Fruit fly (Drosophila melanogaster): ENCODE results near the gene CG43438.

Gene CG43438

dm6 chr2L:11522676-11523075 lies 13.3 kb upstream of the CG43438 start, which contains the start of gene CG43153:
Gene CG43153 (minus strand): TSS chr2L:11522776.
- TF ChIP-seq CG15710 (tag; optimal IDR thresholded peaks at IDR 0.05): no peak

dm6 chr2L:11528129-11528589 lies 7.8 kb upstream of the CG43438 start, which contains the start of gene CG31705:
Gene CG31705 (minus strand): TSS chr2L:11528205.
- TF ChIP-seq CG14655 (GFP tag; optimal IDR thresholded peaks at IDR 0.05) (peak; percentile 86), CG15710 (tag; optimal IDR thresholded peaks at IDR 0.05) (no peak), Pif1B (GFP tag; optimal IDR thresholded peaks at IDR 0.05) (peak; percentile 27), Ets98B (GFP tag; IDR thresholded peaks at IDR 0.05) (peak; percentile 69), fd96Ca (GFP tag; IDR thresholded peaks at IDR 0.05) (peak; percentile 63; the same call in 2 of the 3 replicates), D1 (tag; optimal IDR thresholded peaks at IDR 0.05) (peak; percentile 54), EcR (GFP tag; optimal IDR thresholded peaks at IDR 0.05) (peak; percentile 50), CG34367 (tag; optimal IDR thresholded peaks at IDR 0.05) (peak; percentile 22), CG10348 (GFP tag; IDR thresholded peaks at IDR 0.05) (no peak), CG4496 (GFP tag; IDR thresholded peaks at IDR 0.05) (peak; percentile 81; the same call in 2 of the 3 replicates), CG13204 (GFP tag; optimal IDR thresholded peaks at IDR 0.05) (no peak), rn (GFP tag; IDR thresholded peaks at IDR 0.05) (0 out of 2 replicates have a peak, but pooled peaks have one; percentile 10), gl (tag; optimal IDR thresholded peaks at IDR 0.05) (no peak), CG9948 (tag; optimal IDR thresholded peaks at IDR 0.05) (no peak), CG17806 (tag; optimal IDR thresholded peaks at IDR 0.05) (peak; percentile 52), Snoo (tag; optimal IDR thresholded peaks at IDR 0.05) (peak; percentile 66), CG32121 (GFP tag; IDR thresholded peaks at IDR 0.05) (peak; percentile 68), CG8301 (tag; optimal IDR thresholded peaks at IDR 0.05) (peak; percentile 60), Pif1A (GFP tag; optimal IDR thresholded peaks at IDR 0.05) (peak; percentile 35), CG8159 (tag; optimal IDR thresholded peaks at IDR 0.05) (peak; percentile 72), CG12605 (GFP tag; IDR thresholded peaks at IDR 0.05) (0 out of 2 replicates have a peak, but pooled peaks have one; percentile 18)

dm6 chr2L:11530952-11531351 lies 5.0 kb upstream of the CG43438 start, which contains the start of gene CG31706:
Gene CG31706 (minus strand): TSS chr2L:11531052.
- TF ChIP-seq EcR (GFP tag; optimal IDR thresholded peaks at IDR 0.05) (no peak), CG4496 (GFP tag; IDR thresholded peaks at IDR 0.05) (no peak), CG8301 (tag; optimal IDR thresholded peaks at IDR 0.05) (no peak), CG34367 (tag; optimal IDR thresholded peaks at IDR 0.05) (no peak), CG13204 (GFP tag; optimal IDR thresholded peaks at IDR 0.05) (no peak), Pif1A (GFP tag; optimal IDR thresholded peaks at IDR 0.05) (no peak), CG15710 (tag; optimal IDR thresholded peaks at IDR 0.05) (no peak), gl (tag; optimal IDR thresholded peaks at IDR 0.05) (no peak), Pif1B (GFP tag; optimal IDR thresholded peaks at IDR 0.05) (no peak), D1 (tag; optimal IDR thresholded peaks at IDR 0.05) (no peak), CG10348 (GFP tag; IDR thresholded peaks at IDR 0.05) (no peak), Snoo (tag; optimal IDR thresholded peaks at IDR 0.05) (no peak), CG12605 (GFP tag; IDR thresholded peaks at IDR 0.05) (no peak), CG32121 (GFP tag; IDR thresholded peaks at IDR 0.05) (no peak), rn (GFP tag; IDR thresholded peaks at IDR 0.05) (no peak), CG8159 (tag; optimal IDR thresholded peaks at IDR 0.05) (no peak), CG17806 (tag; optimal IDR thresholded peaks at IDR 0.05) (no peak)

dm6 chr2L:11531520-11531919 lies 4.4 kb upstream of the CG43438 start, which contains the start of gene CG34162:
Gene CG34162 (plus strand): TSS chr2L:11531820.
- no peak for TF ChIP-seq CG15710 (tag; optimal IDR thresholded peaks at IDR 0.05)
- TF ChIP-seq CG9948 (tag; optimal IDR thresholded peaks at IDR 0.05): no peak
- TF ChIP-seq CG8301 (tag; optimal IDR thresholded peaks at IDR 0.05): no peak
- no peak for TF ChIP-seq CG17806 (tag; optimal IDR thresholded peaks at IDR 0.05)
- no peak for TF ChIP-seq Snoo (tag; optimal IDR thresholded peaks at IDR 0.05)
- no peak for TF ChIP-seq rn (GFP tag; IDR thresholded peaks at IDR 0.05)
- TF ChIP-seq Ets98B (GFP tag; IDR thresholded peaks at IDR 0.05): no peak
- no peak for TF ChIP-seq CG34367 (tag; optimal IDR thresholded peaks at IDR 0.05)
- TF ChIP-seq gl (tag; optimal IDR thresholded peaks at IDR 0.05): no peak
- TF ChIP-seq CG12605 (GFP tag; IDR thresholded peaks at IDR 0.05): no peak
- no peak for TF ChIP-seq fd96Ca (GFP tag; IDR thresholded peaks at IDR 0.05)
- TF ChIP-seq CG13204 (GFP tag; optimal IDR thresholded peaks at IDR 0.05): no peak
- no peak for TF ChIP-seq CG14655 (GFP tag; optimal IDR thresholded peaks at IDR 0.05)

- TF ChIP-seq Snoo (tag; optimal IDR thresholded peaks at IDR 0.05): no peak
- no peak for TF ChIP-seq CG34367 (tag; optimal IDR thresholded peaks at IDR 0.05)
- no peak for TF ChIP-seq CG14655 (GFP tag; optimal IDR thresholded peaks at IDR 0.05)
- no peak for TF ChIP-seq Ets98B (GFP tag; IDR thresholded peaks at IDR 0.05)
- no peak for TF ChIP-seq CG17806 (tag; optimal IDR thresholded peaks at IDR 0.05)
- TF ChIP-seq gl (tag; optimal IDR thresholded peaks at IDR 0.05): no peak
- TF ChIP-seq EcR (GFP tag; optimal IDR thresholded peaks at IDR 0.05): no peak
- no peak for TF ChIP-seq rn (GFP tag; IDR thresholded peaks at IDR 0.05)
- TF ChIP-seq CG10348 (GFP tag; IDR thresholded peaks at IDR 0.05): no peak
- TF ChIP-seq CG4496 (GFP tag; IDR thresholded peaks at IDR 0.05): no peak
- TF ChIP-seq CG15710 (tag; optimal IDR thresholded peaks at IDR 0.05): no peak
- no peak for TF ChIP-seq Pif1A (GFP tag; optimal IDR thresholded peaks at IDR 0.05)
- no peak for TF ChIP-seq CG8301 (tag; optimal IDR thresholded peaks at IDR 0.05)
- no peak for TF ChIP-seq D1 (tag; optimal IDR thresholded peaks at IDR 0.05)
- TF ChIP-seq CG13204 (GFP tag; optimal IDR thresholded peaks at IDR 0.05): no peak
- no peak for TF ChIP-seq CG32121 (GFP tag; IDR thresholded peaks at IDR 0.05)
- no peak for TF ChIP-seq CG12605 (GFP tag; IDR thresholded peaks at IDR 0.05)
- TF ChIP-seq Pif1B (GFP tag; optimal IDR thresholded peaks at IDR 0.05): no peak
- TF ChIP-seq CG8159 (tag; optimal IDR thresholded peaks at IDR 0.05): no peak
- TF ChIP-seq fd96Ca (GFP tag; IDR thresholded peaks at IDR 0.05): no peak
These were observed 17.9 kb downstream of the CG43438 start for dm6 chr2L:11553825-11554224.
